Worm (Caenorhabditis elegans) whole organism, mixed stage, embryonic: ENCODE measurements around the gene cest-6.

Experiments used
- M03D4.4 ChIP-seq: sonication (generic microtip); optimal IDR thresholded peaks from 2 replicates; lab custom pipeline; 2017; ENCODE audit warnings: mild to moderate bottlenecking, missing genetic modification characterization, missing compliant biosample characterization
- bed-3 ChIP-seq: fragments of 200-800 bp; sonication (Bioruptor generic); optimal IDR thresholded peaks from 3 replicates; lab custom pipeline; 2018; ENCODE audit warnings: mild to moderate bottlenecking, missing genetic modification characterization, moderate library complexity, missing compliant biosample characterization
- blmp-1 ChIP-seq: fragments of 150-350 bp; optimal IDR thresholded peaks from 2 replicates; lab custom pipeline; 2014; ENCODE audit warnings: missing biosample characterization, missing genetic modification characterization
- ceh-39 ChIP-seq: fragments of 150-350 bp; optimal IDR thresholded peaks from 2 replicates; lab custom pipeline; 2014; ENCODE audit warnings: missing biosample characterization, missing genetic modification characterization
- ceh-43 ChIP-seq: fragments of 200-800 bp; sonication (Bioruptor generic); optimal IDR thresholded peaks from 2 replicates; lab custom pipeline; 2018; ENCODE audit warnings: mild to moderate bottlenecking, missing genetic modification characterization, moderate library complexity, missing compliant biosample characterization
- cnd-1 ChIP-seq: fragments of 200-800 bp; sonication (Bioruptor generic); optimal IDR thresholded peaks from 2 replicates; lab custom pipeline; 2018; ENCODE audit warnings: mild to moderate bottlenecking, missing genetic modification characterization, missing compliant biosample characterization
- elt-3 ChIP-seq: fragments of 150-350 bp; optimal IDR thresholded peaks from 2 replicates; lab custom pipeline; 2014; ENCODE audit warnings: missing biosample characterization, missing genetic modification characterization
- flh-1 ChIP-seq: fragments of 200-800 bp; sonication (Bioruptor generic); optimal IDR thresholded peaks from 2 replicates; lab custom pipeline; 2018; ENCODE audit warnings: mild to moderate bottlenecking, missing genetic modification characterization, moderate library complexity, missing compliant biosample characterization
- ham-2 ChIP-seq: fragments of 200-800 bp; sonication (Bioruptor generic); optimal IDR thresholded peaks from 2 replicates; lab custom pipeline; 2018; ENCODE audit warnings: mild to moderate bottlenecking, missing genetic modification characterization, missing compliant biosample characterization
- hlh-1 ChIP-seq: fragments of 150-350 bp; optimal IDR thresholded peaks from 2 replicates; lab custom pipeline; 2014; ENCODE audit warnings: missing biosample characterization, missing genetic modification reagents, missing genetic modification characterization
- lsy-2 ChIP-seq: fragments of 150-350 bp; optimal IDR thresholded peaks from 2 replicates; lab custom pipeline; 2014; ENCODE audit warnings: missing biosample characterization, missing genetic modification characterization
- mab-5 ChIP-seq: fragments of 150-350 bp; optimal IDR thresholded peaks from 2 replicates; lab custom pipeline; 2014; ENCODE audit warnings: missing biosample characterization, missing genetic modification characterization
- nhr-2 ChIP-seq: fragments of 150-350 bp; optimal IDR thresholded peaks from 2 replicates; lab custom pipeline; 2014; ENCODE audit warnings: missing biosample characterization, missing genetic modification characterization
- nhr-76 ChIP-seq: sonication (generic microtip); optimal IDR thresholded peaks from 2 replicates; lab custom pipeline; 2017; ENCODE audit warnings: missing biosample characterization, missing genetic modification characterization
- pha-4 ChIP-seq: fragments of 150-350 bp; optimal IDR thresholded peaks from 2 replicates; lab custom pipeline; 2018; ENCODE audit warnings: missing biosample characterization, missing genetic modification reagents, missing genetic modification characterization
- sem-2 ChIP-seq: fragments of 200-800 bp; sonication (Bioruptor generic); optimal IDR thresholded peaks from 2 replicates; lab custom pipeline; 2018; ENCODE audit warnings: mild to moderate bottlenecking, missing genetic modification characterization, missing compliant biosample characterization
- snpc-4 ChIP-seq: fragments of 150-350 bp; optimal IDR thresholded peaks from 2 replicates; lab custom pipeline; 2014; ENCODE audit warnings: missing biosample characterization, missing genetic modification characterization
- tbx-8 ChIP-seq: fragments of 200-800 bp; sonication (Bioruptor generic); optimal IDR thresholded peaks from 2 replicates; lab custom pipeline; 2018; ENCODE audit warnings: mild to moderate bottlenecking, missing genetic modification characterization, moderate library complexity, missing compliant biosample characterization
- unc-120 ChIP-seq: sonication (generic microtip); optimal IDR thresholded peaks from 2 replicates; lab custom pipeline; 2017; ENCODE audit warnings: missing genetic modification characterization, missing compliant biosample characterization; ENCODE audit not compliant: poor library complexity, severe bottlenecking
- unc-39 ChIP-seq: fragments of 150-350 bp; optimal IDR thresholded peaks from 2 replicates; lab custom pipeline; 2014; ENCODE audit warnings: missing biosample characterization, missing genetic modification characterization
- zip-8 ChIP-seq: fragments of 150-350 bp; optimal IDR thresholded peaks from 2 replicates; lab custom pipeline; 2014; ENCODE audit warnings: missing biosample characterization, missing genetic modification characterization
- ztf-11 ChIP-seq: fragments of 150-350 bp; optimal IDR thresholded peaks from 2 replicates; lab custom pipeline; 2014; ENCODE audit warnings: missing biosample characterization, missing genetic modification characterization

Gene cest-6

ce11 chrIV:6880415-6880814, 47.9 kb downstream of the cest-6 start:
- TF ChIP-seq ceh-39 (tag; lab: Kevin White, UChicago) (no peak), mab-5 (tag; lab: Kevin White, UChicago) (no peak), elt-3 (tag; lab: Kevin White, UChicago) (no peak), hlh-1 (tag; lab: Kevin White, UChicago) (no peak), ztf-11 (tag; lab: Kevin White, UChicago) (no peak), pha-4 (tag; lab: Kevin White, UChicago) (no peak), zip-8 (tag; lab: Kevin White, UChicago) (no peak), unc-120 (no peak), ceh-43 (GFP tag; lab: Kevin White, UChicago) (no peak), cnd-1 (tag; lab: Kevin White, UChicago) (no peak), snpc-4 (tag; lab: Kevin White, UChicago) (no peak), tbx-8 (GFP tag; lab: Kevin White, UChicago) (no peak)

- TF ChIP-seq sem-2 (GFP tag; lab: Kevin White, UChicago): no peak
- TF ChIP-seq elt-3 (tag; lab: Kevin White, UChicago): no peak
- no peak for TF ChIP-seq flh-1 (GFP tag; lab: Kevin White, UChicago)
- no peak for TF ChIP-seq ztf-11 (tag; lab: Kevin White, UChicago)
- TF ChIP-seq pha-4 (tag; lab: Kevin White, UChicago): no peak
- no peak for TF ChIP-seq unc-39 (tag; lab: Kevin White, UChicago)
- no peak for TF ChIP-seq bed-3 (GFP tag; lab: Kevin White, UChicago)
- TF ChIP-seq ham-2 (GFP tag; lab: Kevin White, UChicago): no peak
- no peak for TF ChIP-seq blmp-1 (tag; lab: Kevin White, UChicago)
- TF ChIP-seq M03D4.4 (tag; lab: Kevin White, UChicago): no peak
- no peak for TF ChIP-seq nhr-2 (tag; lab: Kevin White, UChicago)
- no peak for TF ChIP-seq nhr-76 (tag; lab: Kevin White, UChicago)
These were observed 48.6 kb downstream of the cest-6 start for ce11 chrIV:6879666-6880210.

ce11 chrIV:6878912-6879554, 49.3 kb downstream of the cest-6 start:
- TF ChIP-seq mab-5 (tag; lab: Kevin White, UChicago) (no peak), elt-3 (tag; lab: Kevin White, UChicago) (no peak), cnd-1 (tag; lab: Kevin White, UChicago) (peak; percentile 23), lsy-2 (tag; lab: Kevin White, UChicago) (no peak)
